Worm (Caenorhabditis elegans): Measurements from ENCODE around the gene fbxb-47.

Gene fbxb-47

ce11 chrII:1688813-1689212, 14.4 kb downstream of the fbxb-47 start, which contains the start of the genes fbxb-18 and fbxb-19:
TSS of gene fbxb-18 (minus strand) at chrII:1688913.
TSS of gene fbxb-19 (minus strand) at chrII:1689181.
- no peak for TF ChIP-seq elt-1 (tag; optimal IDR thresholded peaks at IDR 0.05)
- TF ChIP-seq lsy-12 (tag; optimal IDR thresholded peaks at IDR 0.05), result no peak
- no peak for TF ChIP-seq nhr-76 (tag; optimal IDR thresholded peaks at IDR 0.05)
- TF ChIP-seq daf-12 (tag; optimal IDR thresholded peaks at IDR 0.05), result no peak
- TF ChIP-seq ceh-82 (tag; optimal IDR thresholded peaks at IDR 0.05), result no peak
- no peak for TF ChIP-seq nhr-43 (tag; optimal IDR thresholded peaks at IDR 0.05; ENCODE audit: poor library complexity, severe bottlenecking)

- TF ChIP-seq zag-1 (tag; optimal IDR thresholded peaks at IDR 0.05) (no peak), sea-2 (GFP tag; optimal IDR thresholded peaks at IDR 0.05) (no peak), nfya-1 (tag; optimal IDR thresholded peaks at IDR 0.05; ENCODE audit: insufficient read depth) (no peak), skn-1 (tag; optimal IDR thresholded peaks at IDR 0.05) (no peak), nhr-43 (tag; optimal IDR thresholded peaks at IDR 0.05; ENCODE audit: poor library complexity, severe bottlenecking) (no peak), mdl-1 (tag; optimal IDR thresholded peaks at IDR 0.05) (no peak), lsy-12 (tag; optimal IDR thresholded peaks at IDR 0.05) (no peak), unc-62 (GFP tag; optimal IDR thresholded peaks at IDR 0.05) (no peak), nhr-12 (tag; optimal IDR thresholded peaks at IDR 0.05) (no peak), nhr-77 (tag; optimal IDR thresholded peaks at IDR 0.05) (no peak), elt-3 (tag; optimal IDR thresholded peaks at IDR 0.05) (no peak), fkh-2 (tag; optimal IDR thresholded peaks at IDR 0.05) (no peak), ztf-11 (tag; optimal IDR thresholded peaks at IDR 0.05) (no peak), ceh-16 (tag; optimal IDR thresholded peaks at IDR 0.05) (no peak)
These were observed 19.5 kb downstream of the fbxb-47 start, which contains the start of gene fbxb-25 for ce11 chrII:1683742-1684141. TSS of gene fbxb-25 (plus strand) at chrII:1684042.

ce11 chrII:1682218-1682617, 21.0 kb downstream of the fbxb-47 start, which contains the start of gene fbxb-26:
TSS of gene fbxb-26 (plus strand) at chrII:1682518.
- TF ChIP-seq daf-12 (tag; optimal IDR thresholded peaks at IDR 0.05) (no peak), nhr-11 (tag; optimal IDR thresholded peaks at IDR 0.05) (no peak)

- TF ChIP-seq pqm-1 (tag; optimal IDR thresholded peaks at IDR 0.05), result no peak
These were observed 24.2 kb downstream of the fbxb-47 start, which contains the start of gene irld-36 for ce11 chrII:1679081-1679480. TSS of gene irld-36 (plus strand) at chrII:1679381.

- no peak for TF ChIP-seq nhr-77 (tag; optimal IDR thresholded peaks at IDR 0.05)
- TF ChIP-seq fkh-2 (tag; optimal IDR thresholded peaks at IDR 0.05), result no peak
- no peak for TF ChIP-seq nhr-43 (tag; optimal IDR thresholded peaks at IDR 0.05; ENCODE audit: poor library complexity, severe bottlenecking)
- TF ChIP-seq pha-4 (tag; optimal IDR thresholded peaks at IDR 0.05), result no peak
- no peak for TF ChIP-seq mdl-1 (tag; optimal IDR thresholded peaks at IDR 0.05)
- no peak for TF ChIP-seq tbx-2 (tag; optimal IDR thresholded peaks at IDR 0.05)
- no peak for TF ChIP-seq ZK546.5 (tag; optimal IDR thresholded peaks at IDR 0.05)
- no peak for TF ChIP-seq hmg-11 (tag; optimal IDR thresholded peaks at IDR 0.05)
- no peak for TF ChIP-seq ceh-16 (tag; optimal IDR thresholded peaks at IDR 0.05)
These were observed 27.2 kb downstream of the fbxb-47 start, which contains the start of gene fbxb-17 for ce11 chrII:1676088-1676487. TSS of gene fbxb-17 (plus strand) at chrII:1676388.

- TF ChIP-seq nhr-76 (tag; optimal IDR thresholded peaks at IDR 0.05), result no peak
- TF ChIP-seq pqm-1 (tag; optimal IDR thresholded peaks at IDR 0.05), result no peak
- TF ChIP-seq eor-1 (tag; optimal IDR thresholded peaks at IDR 0.05), result no peak
- TF ChIP-seq ztf-11 (tag; optimal IDR thresholded peaks at IDR 0.05), result no peak
- TF ChIP-seq nhr-23 (tag; optimal IDR thresholded peaks at IDR 0.05), result no peak
- TF ChIP-seq daf-12 (tag; optimal IDR thresholded peaks at IDR 0.05), result no peak
- no peak for TF ChIP-seq fos-1 (tag; optimal IDR thresholded peaks at IDR 0.05)
- TF ChIP-seq elt-2 (tag; optimal IDR thresholded peaks at IDR 0.05), result no peak
- TF ChIP-seq nhr-43 (tag; optimal IDR thresholded peaks at IDR 0.05; ENCODE audit: poor library complexity, severe bottlenecking), result no peak
- TF ChIP-seq ceh-82 (tag; optimal IDR thresholded peaks at IDR 0.05), result no peak
- no peak for TF ChIP-seq ztf-4 (tag; optimal IDR thresholded peaks at IDR 0.05)
- no peak for TF ChIP-seq unc-62 (GFP tag; optimal IDR thresholded peaks at IDR 0.05)
- no peak for TF ChIP-seq snpc-4 (tag; optimal IDR thresholded peaks at IDR 0.05)
These were observed 30.6 kb downstream of the fbxb-47 start for ce11 chrII:1672673-1673072.

Measured in whole organism, L3 larva.